Fruit fly (Drosophila melanogaster) whole organism, embryonic: Measurements from ENCODE around the gene Tim8.
A peak's percentile ranks its signal among the peaks of the same experiment; 100 is the strongest.

ENCODE experiments used
- ATbp ChIP-seq: fragments of 200-800 bp; sonication (Bioruptor generic); optimal IDR thresholded peaks from 2 replicates; lab custom pipeline; 2017; ENCODE audit warnings: missing biosample characterization, mild to moderate bottlenecking, missing genetic modification characterization, missing genetic modification reagents
- Atf-2 ChIP-seq: fragments of 200-800 bp; sonication (Bioruptor generic); optimal IDR thresholded peaks from 2 replicates; lab custom pipeline; 2016; ENCODE audit warnings: missing biosample characterization, missing genetic modification characterization
- B-H1 ChIP-seq: fragments of 200-800 bp; sonication (Bioruptor generic); IDR thresholded peaks from 3 replicates; pipeline ENCODE4 v1.3.6; 2022; ENCODE audit warnings: missing biosample characterization, missing genetic modification characterization
- CG10321 ChIP-seq: fragments of 200-800 bp; sonication (Bioruptor generic); IDR thresholded peaks from 2 replicates; pipeline ENCODE4 v1.3.6; 2022; ENCODE audit warnings: missing biosample characterization, missing genetic modification characterization
- CG11093 ChIP-seq: fragments of 200-800 bp; sonication (Bioruptor generic); IDR thresholded peaks from 3 replicates; pipeline ENCODE4 v1.3.6; 2022; ENCODE audit warnings: missing biosample characterization, missing genetic modification characterization
- CG11398 ChIP-seq: fragments of 200-800 bp; sonication (Bioruptor generic); optimal IDR thresholded peaks from 2 replicates; lab custom pipeline; 2016; ENCODE audit warnings: missing biosample characterization, missing genetic modification characterization
- CG12155 ChIP-seq: fragments of 200-800 bp; sonication (Bioruptor generic); optimal IDR thresholded peaks from 3 replicates; lab custom pipeline; 2016; ENCODE audit warnings: missing biosample characterization, missing genetic modification characterization
- CG12942 ChIP-seq: fragments of 200-800 bp; sonication (Bioruptor generic); optimal IDR thresholded peaks from 3 replicates; lab custom pipeline; 2016; ENCODE audit warnings: missing biosample characterization, missing genetic modification characterization
- CG13123 ChIP-seq: fragments of 200-800 bp; sonication (Bioruptor generic); optimal IDR thresholded peaks from 2 replicates; lab custom pipeline; 2016; ENCODE audit warnings: missing biosample characterization, missing genetic modification characterization
- CG13775 ChIP-seq: fragments of 200-800 bp; sonication (Bioruptor generic); optimal IDR thresholded peaks from 3 replicates; lab custom pipeline; 2017; ENCODE audit warnings: missing biosample characterization, mild to moderate bottlenecking, missing genetic modification characterization
- CG15073 ChIP-seq: fragments of 200-800 bp; sonication (Bioruptor generic); optimal IDR thresholded peaks from 2 replicates; lab custom pipeline; 2016; ENCODE audit warnings: missing biosample characterization, missing genetic modification characterization
- CG1832 ChIP-seq: fragments of 200-800 bp; sonication (Bioruptor generic); optimal IDR thresholded peaks from 2 replicates; lab custom pipeline; 2017; ENCODE audit warnings: missing biosample characterization, mild to moderate bottlenecking, missing genetic modification characterization, inconsistent platforms
- CG18764 ChIP-seq: fragments of 200-800 bp; sonication (Bioruptor generic); optimal IDR thresholded peaks from 3 replicates; lab custom pipeline; 2016; ENCODE audit warnings: missing biosample characterization, missing genetic modification characterization
- CG3407 ChIP-seq: fragments of 200-800 bp; sonication (Bioruptor generic); optimal IDR thresholded peaks from 2 replicates; lab custom pipeline; 2018; ENCODE audit warnings: missing biosample characterization, mild to moderate bottlenecking, missing genetic modification characterization
- CG5180 ChIP-seq: fragments of 200-800 bp; sonication (Bioruptor generic); optimal IDR thresholded peaks from 3 replicates; lab custom pipeline; 2017; ENCODE audit warnings: missing biosample characterization, missing genetic modification characterization, mild to moderate bottlenecking, moderate library complexity, missing genetic modification reagents
- CG6813 ChIP-seq: fragments of 200-800 bp; sonication (Bioruptor generic); optimal IDR thresholded peaks from 2 replicates; lab custom pipeline; 2017; ENCODE audit warnings: missing biosample characterization, missing genetic modification characterization, mild to moderate bottlenecking, moderate library complexity, missing genetic modification reagents
- CG7963 ChIP-seq: fragments of 200-800 bp; sonication (Bioruptor generic); IDR thresholded peaks from 3 replicates; pipeline ENCODE4 v1.3.6; 2022; ENCODE audit warnings: missing biosample characterization, missing genetic modification characterization; ENCODE audit not compliant: partially characterized antibody
- CG8478 ChIP-seq: fragments of >200 bp; optimal IDR thresholded peaks from 2 replicates; lab custom pipeline; 2018
- CG9437 ChIP-seq: fragments of 200-800 bp; sonication (Bioruptor generic); optimal IDR thresholded peaks from 2 replicates; lab custom pipeline; 2018; ENCODE audit warnings: missing biosample characterization, mild to moderate bottlenecking, missing genetic modification characterization
- Camta ChIP-seq: fragments of 200-800 bp; sonication (Bioruptor generic); optimal IDR thresholded peaks from 2 replicates; lab custom pipeline; 2016; ENCODE audit warnings: missing biosample characterization, missing genetic modification characterization
- D ChIP-seq, 2 experiments: fragments of 200-800 bp in 1 of 2; fragments of >200 bp in 1 of 2; sonication (Bioruptor generic) in 1 of 2; optimal IDR thresholded peaks; 2 replicates in 1 of 2; 3 replicates in 1 of 2; lab custom pipeline; 2017; ENCODE audit warnings: mild to moderate bottlenecking in 1 of 2, missing biosample characterization in 1 of 2, missing genetic modification characterization in 1 of 2, missing genetic modification reagents in 1 of 2
- E2f1 ChIP-seq: fragments of 200-800 bp; sonication (Bioruptor generic); IDR thresholded peaks from 2 replicates; pipeline ENCODE4 v1.3.6; 2022; ENCODE audit warnings: missing biosample characterization, missing genetic modification characterization
- Fer2 ChIP-seq: fragments of 200-800 bp; sonication (Bioruptor generic); optimal IDR thresholded peaks from 2 replicates; lab custom pipeline; 2018; ENCODE audit warnings: missing biosample characterization, mild to moderate bottlenecking, missing genetic modification characterization, moderate library complexity
- Gsc ChIP-seq: fragments of 200-800 bp; sonication (Bioruptor generic); IDR thresholded peaks from 2 replicates; pipeline ENCODE4 v1.3.6; 2022; ENCODE audit warnings: missing biosample characterization, missing genetic modification characterization
- HLH4C ChIP-seq: fragments of 200-800 bp; sonication (Bioruptor generic); IDR thresholded peaks from 3 replicates; pipeline ENCODE4 v1.3.6; 2022; ENCODE audit warnings: missing biosample characterization, missing genetic modification characterization; ENCODE audit not compliant: partially characterized antibody
- Hr3 ChIP-seq: fragments of 200-800 bp; sonication (Bioruptor generic); optimal IDR thresholded peaks from 3 replicates; lab custom pipeline; 2016; ENCODE audit warnings: missing biosample characterization, missing genetic modification characterization
- Hr78 ChIP-seq, 2 experiments: fragments of 200-800 bp in 1 of 2; fragments of >200 bp in 1 of 2; sonication (Bioruptor generic) in 1 of 2; optimal IDR thresholded peaks; 2 replicates each; lab custom pipeline; 2017 to 2019; ENCODE audit warnings: missing biosample characterization in 2 of 2, missing genetic modification characterization in 2 of 2, mild to moderate bottlenecking in 1 of 2, moderate library complexity in 1 of 2
- Max ChIP-seq: fragments of 200-800 bp; sonication (Bioruptor generic); optimal IDR thresholded peaks from 2 replicates; lab custom pipeline; 2016; ENCODE audit warnings: missing biosample characterization, mild to moderate bottlenecking, missing genetic modification characterization
- Sox100B ChIP-seq: fragments of 200-800 bp; sonication (Bioruptor generic); optimal IDR thresholded peaks from 3 replicates; lab custom pipeline; 2018; ENCODE audit warnings: missing biosample characterization, mild to moderate bottlenecking, missing genetic modification characterization
- YL-1 ChIP-seq: fragments of 200-800 bp; sonication (Bioruptor generic); optimal IDR thresholded peaks from 3 replicates; lab custom pipeline; 2017; ENCODE audit warnings: missing biosample characterization, mild to moderate bottlenecking, missing genetic modification characterization
- croc ChIP-seq: fragments of 200-800 bp; sonication (Bioruptor generic); conservative IDR thresholded peaks from 3 replicates; pipeline ENCODE4 v1.3.6; 2022; ENCODE audit warnings: missing biosample characterization, missing genetic modification characterization
- dmrt11E ChIP-seq: fragments of 200-800 bp; sonication (Bioruptor generic); optimal IDR thresholded peaks from 3 replicates; lab custom pipeline; 2018; ENCODE audit warnings: missing biosample characterization, mild to moderate bottlenecking, missing genetic modification characterization, moderate library complexity
- esg ChIP-seq: fragments of 200-800 bp; sonication (Bioruptor generic); conservative IDR thresholded peaks from 2 replicates; pipeline ENCODE4 v1.3.6; 2022; ENCODE audit warnings: missing biosample characterization, missing genetic modification characterization
- eyg ChIP-seq: fragments of 200-800 bp; sonication (Bioruptor generic); optimal IDR thresholded peaks from 3 replicates; lab custom pipeline; 2016; ENCODE audit warnings: missing biosample characterization, missing genetic modification characterization
- gt ChIP-seq: fragments of 200-800 bp; sonication (Bioruptor generic); IDR thresholded peaks from 2 replicates; pipeline ENCODE4 v1.3.6; 2022; ENCODE audit warnings: missing biosample characterization, missing genetic modification characterization
- lab ChIP-seq: fragments of 200-800 bp; sonication (Bioruptor generic); optimal IDR thresholded peaks from 3 replicates; lab custom pipeline; 2017; ENCODE audit warnings: missing biosample characterization, missing genetic modification characterization, mild to moderate bottlenecking, moderate library complexity, missing genetic modification reagents
- mam ChIP-seq: fragments of 200-800 bp; sonication (Bioruptor generic); optimal IDR thresholded peaks from 3 replicates; lab custom pipeline; 2016; ENCODE audit warnings: missing biosample characterization, missing genetic modification characterization
- pb ChIP-seq: fragments of 200-800 bp; sonication (Bioruptor generic); optimal IDR thresholded peaks from 3 replicates; lab custom pipeline; 2016; ENCODE audit warnings: missing biosample characterization, missing genetic modification characterization
- shn ChIP-seq: fragments of 200-800 bp; sonication (Bioruptor generic); optimal IDR thresholded peaks from 3 replicates; lab custom pipeline; 2016; ENCODE audit warnings: missing biosample characterization, missing genetic modification characterization
- slbo ChIP-seq: fragments of 200-800 bp; sonication (Bioruptor generic); IDR thresholded peaks from 2 replicates; pipeline ENCODE4 v1.3.6; 2022; ENCODE audit warnings: missing biosample characterization, missing genetic modification characterization
- sug ChIP-seq: fragments of 200-800 bp; optimal IDR thresholded peaks from 2 replicates; lab custom pipeline; 2019; ENCODE audit warnings: missing biosample characterization, mild to moderate bottlenecking, missing genetic modification characterization, moderate library complexity
- trem ChIP-seq: fragments of 200-800 bp; optimal IDR thresholded peaks from 3 replicates; lab custom pipeline; 2019; ENCODE audit warnings: missing biosample characterization, mild to moderate bottlenecking, missing genetic modification characterization, moderate library complexity
- tup ChIP-seq: fragments of 200-800 bp; sonication (Bioruptor generic); optimal IDR thresholded peaks from 2 replicates; lab custom pipeline; 2016; ENCODE audit warnings: missing biosample characterization, mild to moderate bottlenecking, missing genetic modification characterization, moderate library complexity
- tx ChIP-seq: fragments of 200-800 bp; sonication (Bioruptor generic); optimal IDR thresholded peaks from 2 replicates; lab custom pipeline; 2016; ENCODE audit warnings: missing biosample characterization, missing genetic modification characterization
- vnd ChIP-seq: fragments of 200-800 bp; sonication (Bioruptor generic); IDR thresholded peaks from 3 replicates; pipeline ENCODE4 v1.3.6; 2022; ENCODE audit warnings: missing biosample characterization, missing genetic modification characterization; ENCODE audit not compliant: partially characterized antibody
- yki ChIP-seq: fragments of >200 bp; optimal IDR thresholded peaks from 3 replicates; lab custom pipeline; 2018
- zen ChIP-seq: fragments of 200-800 bp; sonication (Bioruptor generic); optimal IDR thresholded peaks from 3 replicates; lab custom pipeline; 2018; ENCODE audit warnings: missing biosample characterization, mild to moderate bottlenecking, missing genetic modification characterization, moderate library complexity

Gene Tim8

DNA sequence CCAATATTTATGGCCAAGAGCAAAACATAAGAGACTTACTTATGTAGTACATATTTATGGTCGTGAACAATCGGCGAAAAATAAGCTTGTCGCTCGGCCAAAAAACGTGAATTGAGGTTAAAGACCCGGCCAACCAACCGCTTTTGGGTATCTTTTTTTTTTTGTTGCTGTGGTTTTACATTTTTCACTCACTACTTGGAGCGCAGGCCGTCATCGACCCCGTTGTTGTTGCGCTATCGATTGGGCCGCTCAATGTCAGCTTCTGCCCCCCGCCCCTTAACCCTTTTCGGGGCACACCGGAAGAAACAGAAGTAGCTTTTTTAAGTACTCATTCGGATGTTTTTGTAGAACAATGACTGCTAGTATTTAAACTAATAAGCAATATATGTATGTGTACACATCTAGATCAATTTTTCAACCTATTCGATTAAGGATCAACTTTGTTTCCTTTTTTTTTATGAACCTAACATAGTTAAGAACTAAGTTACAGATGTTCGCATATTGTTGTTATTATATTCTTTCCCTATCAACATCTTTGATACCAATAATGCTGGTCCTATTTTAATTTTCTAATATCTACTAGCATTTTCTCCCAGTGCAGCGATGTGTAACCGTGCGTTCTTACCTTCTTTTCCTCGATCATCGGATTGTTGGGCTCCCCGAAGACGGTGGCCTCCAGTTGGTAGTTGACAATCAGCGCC is 30.0 kb upstream of the Tim8 start (continued):
- TF ChIP-seq E2f1 (GFP tag; lab: Robert Waterston, UW) = peak; percentile 63
- peak in 1 of 2 experiments; percentile 80 for TF ChIP-seq Hr78 (GFP tag; optimal IDR thresholded peaks at IDR 0.05; lab: Kevin White, UChicago)
- no peak for TF ChIP-seq sug (tag; lab: Kevin White, UChicago)
- no peak for TF ChIP-seq yki (lab: Kevin White, UChicago)
- peak; percentile 70 for TF ChIP-seq dmrt11E (tag; lab: Kevin White, UChicago)
- peak; percentile 26 for TF ChIP-seq CG18764 (GFP tag; lab: Kevin White, UChicago)
- TF ChIP-seq CG3407 (GFP tag; lab: Kevin White, UChicago) = peak; percentile 42
- no peak for TF ChIP-seq CG7963 (GFP tag; lab: Robert Waterston, UW)
- TF ChIP-seq CG6813 (GFP tag; lab: Kevin White, UChicago) = peak; percentile 66
- no peak for TF ChIP-seq Gsc (GFP tag; lab: Robert Waterston, UW)
- TF ChIP-seq Fer2 (tag; lab: Kevin White, UChicago) = peak; percentile 26
- peak; percentile 54 for TF ChIP-seq eyg (GFP tag; lab: Kevin White, UChicago)
- 0 out of 2 replicates have a peak, but pooled peaks have one; percentile 53 for TF ChIP-seq CG10321
- TF ChIP-seq CG1832 (GFP tag; lab: Kevin White, UChicago) = no peak
- peak; percentile 55 for TF ChIP-seq Camta
- peak; percentile 25 for TF ChIP-seq CG15073 (GFP tag; lab: Kevin White, UChicago)
- no peak for TF ChIP-seq B-H1 (GFP tag; lab: Robert Waterston, UW)
- peak; percentile 59 for TF ChIP-seq ATbp (GFP tag; lab: Kevin White, UChicago)
- peak; percentile 54 for TF ChIP-seq slbo (GFP tag; lab: Robert Waterston, UW)
- TF ChIP-seq trem (tag; lab: Kevin White, UChicago) = peak; percentile 18
- peak; percentile 70 for TF ChIP-seq CG13775 (GFP tag; lab: Kevin White, UChicago)
- TF ChIP-seq mam = peak; percentile 62
- no peak for TF ChIP-seq vnd (GFP tag; lab: Robert Waterston, UW)
- TF ChIP-seq CG5180 (GFP tag; lab: Kevin White, UChicago) = no peak
- TF ChIP-seq Atf-2 (GFP tag; lab: Kevin White, UChicago) = peak; percentile 29
- peak; percentile 52 for TF ChIP-seq CG12942 (GFP tag; lab: Kevin White, UChicago)
- TF ChIP-seq Sox100B (GFP tag; lab: Kevin White, UChicago) = peak; percentile 39
- TF ChIP-seq D (optimal IDR thresholded peaks at IDR 0.05; lab: Kevin White, UChicago) = no peak
- peak; percentile 63 for TF ChIP-seq D (GFP tag; optimal IDR thresholded peaks at IDR 0.05; lab: Kevin White, UChicago)
- peak; percentile 47; the same call in 1 of the 3 replicates for TF ChIP-seq croc (GFP tag; lab: Robert Waterston, UW)
- peak; percentile 12; the same call in 1 of the 3 replicates for TF ChIP-seq CG11093 (GFP tag; lab: Robert Waterston, UW)
- TF ChIP-seq CG11398 (GFP tag; lab: Kevin White, UChicago) = peak; percentile 50
- TF ChIP-seq CG12155 (GFP tag; lab: Kevin White, UChicago) = peak; percentile 12
- peak; percentile 46 for TF ChIP-seq pb (GFP tag; lab: Kevin White, UChicago)
- peak; percentile 53 for TF ChIP-seq shn (GFP tag; lab: Kevin White, UChicago)
- peak; percentile 66 for TF ChIP-seq Max (GFP tag; lab: Kevin White, UChicago)

dm6 chrX:11338973-11339867 is 29.0 kb upstream of the Tim8 start:
- TF ChIP-seq HLH4C (GFP tag; lab: Robert Waterston, UW) = peak; percentile 91
- peak; percentile 34 for TF ChIP-seq Hr3
- no peak for TF ChIP-seq CG9437 (GFP tag; lab: Kevin White, UChicago)
- peak; percentile 12 for TF ChIP-seq lab (GFP tag; lab: Kevin White, UChicago)
- no peak for TF ChIP-seq CG8478 (lab: Kevin White, UChicago)
- TF ChIP-seq gt = no peak
- peak; percentile 48 for TF ChIP-seq tx (GFP tag; lab: Kevin White, UChicago)
- TF ChIP-seq CG13123 (GFP tag; lab: Kevin White, UChicago) = peak; percentile 45
- TF ChIP-seq YL-1 (GFP tag; lab: Kevin White, UChicago) = peak; percentile 46
- peak; percentile 41 for TF ChIP-seq zen (tag; lab: Kevin White, UChicago)
- peak; percentile 27; the same call in 1 of the 2 replicates for TF ChIP-seq esg (GFP tag; lab: Robert Waterston, UW)
- no peak for TF ChIP-seq tup (GFP tag; lab: Kevin White, UChicago)
